Worm (Caenorhabditis elegans) whole organism, L4/young adult: Measurements from ENCODE around the gene C16D2.3.

Experiments
- W03F9.2 ChIP-seq: fragments of 150-350 bp; optimal IDR thresholded peaks from 2 replicates; lab custom pipeline; 2014; ENCODE audit warnings: missing biosample characterization, missing genetic modification characterization
- dao-5 ChIP-seq: sonication (generic microtip); optimal IDR thresholded peaks from 2 replicates; lab custom pipeline; 2016; ENCODE audit warnings: missing genotype, missing genetic modification characterization, moderate library complexity, missing compliant biosample characterization
- him-1 ChIP-seq: sonication (generic microtip); optimal IDR thresholded peaks from 2 replicates; lab custom pipeline; 2016; ENCODE audit warnings: missing genotype, missing genetic modification reagents, missing genetic modification characterization, missing compliant biosample characterization

DNA sequence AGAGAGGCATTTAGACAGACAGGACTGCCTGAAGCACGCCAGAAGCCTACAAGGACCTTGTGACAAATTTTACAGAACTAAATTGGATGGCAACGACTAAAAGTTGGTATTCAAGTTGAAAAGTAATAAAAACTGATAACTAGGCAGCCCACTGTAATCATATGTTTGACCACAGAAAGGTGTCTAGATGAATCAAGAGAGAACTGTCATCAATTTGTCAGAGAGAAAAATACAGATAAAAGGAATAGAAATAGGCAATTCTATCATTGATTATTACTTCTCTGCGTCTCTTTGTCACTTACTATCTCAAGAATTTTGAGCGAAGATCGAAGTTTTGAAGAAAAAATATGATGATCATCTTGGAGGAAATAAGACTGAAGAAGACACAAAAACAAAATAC is 45.0 kb upstream of the C16D2.3 start:
- TF ChIP-seq W03F9.2, result no peak
- TF ChIP-seq him-1 (tag; lab: Kevin White, UChicago), result no peak
- no peak for TF ChIP-seq dao-5 (tag; lab: Kevin White, UChicago)
